Fruit fly (Drosophila melanogaster): ENCODE measurements around the gene CG6144.
A peak's percentile ranks its signal among the peaks of the same experiment; 100 is the strongest.

The CG6144 gene

dm6 chr2L:10479859-10480258 lies 8.6 kb upstream of the CG6144 start (continued):
- TF ChIP-seq CG3847 (GFP tag; IDR thresholded peaks at IDR 0.05) (0 out of 2 replicates have a peak, but pooled peaks have one; percentile 17), ems (GFP tag; optimal IDR thresholded peaks at IDR 0.05) (no peak), cas (GFP tag; IDR thresholded peaks at IDR 0.05) (no peak), CG12769 (tag; optimal IDR thresholded peaks at IDR 0.05) (no peak), Camta (GFP tag; optimal IDR thresholded peaks at IDR 0.05) (no peak), CTCF (GFP tag; optimal IDR thresholded peaks at IDR 0.05) (peak; percentile 29), bbx (GFP tag; IDR thresholded peaks at IDR 0.05; ENCODE audit: partially characterized antibody) (peak; percentile 73), CG11398 (GFP tag; optimal IDR thresholded peaks at IDR 0.05) (no peak), grn (GFP tag; optimal IDR thresholded peaks at IDR 0.05) (no peak), Trl (optimal IDR thresholded peaks at IDR 0.05) (no peak), Trl (GFP tag; optimal IDR thresholded peaks at IDR 0.05) (no peak), bigmax (GFP tag; optimal IDR thresholded peaks at IDR 0.05) (peak; percentile 91), yki (optimal IDR thresholded peaks at IDR 0.05) (no peak), jumu (GFP tag; optimal IDR thresholded peaks at IDR 0.05) (no peak), CG7372 (GFP tag; IDR thresholded peaks at IDR 0.05) (no peak), pzg (GFP tag; optimal IDR thresholded peaks at IDR 0.05) (peak; percentile 58), CG8290 (GFP tag; optimal IDR thresholded peaks at IDR 0.05) (no peak), CG8290 (tag; optimal IDR thresholded peaks at IDR 0.05) (no peak), lmd (GFP tag; IDR thresholded peaks at IDR 0.05) (no peak), Hr39 (optimal IDR thresholded peaks at IDR 0.05) (no peak), Ptx1 (GFP tag; IDR thresholded peaks at IDR 0.05) (no peak), kni (GFP tag; optimal IDR thresholded peaks at IDR 0.05) (peak; percentile 44), HLH4C (GFP tag; IDR thresholded peaks at IDR 0.05; ENCODE audit: partially characterized antibody) (peak; percentile 21; the same call in 1 of the 3 replicates), CG6689 (GFP tag; IDR thresholded peaks at IDR 0.05) (no peak), Hr3 (GFP tag; optimal IDR thresholded peaks at IDR 0.05) (peak; percentile 82), exex (tag; optimal IDR thresholded peaks at IDR 0.05) (peak; percentile 75), Dip2 (GFP tag; IDR thresholded peaks at IDR 0.05) (no peak), Sry-δ (GFP tag; optimal IDR thresholded peaks at IDR 0.05) (peak; percentile 80), CG17359 (tag; optimal IDR thresholded peaks at IDR 0.05) (peak; percentile 19), Opbp (GFP tag; IDR thresholded peaks at IDR 0.05; ENCODE audit: partially characterized antibody) (peak; percentile 23; the same call in 1 of the 3 replicates), Bgb (GFP tag; IDR thresholded peaks at IDR 0.05; ENCODE audit: partially characterized antibody) (peak; percentile 34; the same call in 1 of the 2 replicates), zfh2 (GFP tag; optimal IDR thresholded peaks at IDR 0.05) (no peak), trem (tag; optimal IDR thresholded peaks at IDR 0.05) (peak; percentile 63), CG12659 (GFP tag; optimal IDR thresholded peaks at IDR 0.05) (peak; percentile 14), wek (GFP tag; optimal IDR thresholded peaks at IDR 0.05) (peak; percentile 8), CG6791 (GFP tag; IDR thresholded peaks at IDR 0.05; ENCODE audit: partially characterized antibody) (peak; percentile 42; the same call in 1 of the 3 replicates), Mes4 (GFP tag; optimal IDR thresholded peaks at IDR 0.05) (no peak), CG17385 (GFP tag; optimal IDR thresholded peaks at IDR 0.05) (peak; percentile 41), tgo (GFP tag; IDR thresholded peaks at IDR 0.05) (no peak), E2f2 (GFP tag; IDR thresholded peaks at IDR 0.05) (peak; percentile 97), ci (GFP tag; IDR thresholded peaks at IDR 0.05) (0 out of 3 replicates have a peak, but pooled peaks have one; percentile 28), gfzf (GFP tag; optimal IDR thresholded peaks at IDR 0.05) (no peak), Scr (GFP tag; IDR thresholded peaks at IDR 0.05; ENCODE audit: partially characterized antibody) (peak; percentile 54; the same call in 1 of the 2 replicates), nerfin-2 (GFP tag; IDR thresholded peaks at IDR 0.05; ENCODE audit: partially characterized antibody) (peak; percentile 11; the same call in 1 of the 2 replicates), CG3281 (GFP tag; optimal IDR thresholded peaks at IDR 0.05) (no peak), CG13287 (GFP tag; IDR thresholded peaks at IDR 0.05; ENCODE audit: partially characterized antibody) (peak; percentile 74), nom (GFP tag; optimal IDR thresholded peaks at IDR 0.05) (peak; percentile 2), Bdp1 (GFP tag; optimal IDR thresholded peaks at IDR 0.05) (no peak), CG8944 (GFP tag; optimal IDR thresholded peaks at IDR 0.05) (no peak), so (GFP tag; IDR thresholded peaks at IDR 0.05) (peak; percentile 67; the same call in 2 of the 3 replicates), sd (tag; optimal IDR thresholded peaks at IDR 0.05) (no peak), gsb (GFP tag; IDR thresholded peaks at IDR 0.05) (no peak), kay (GFP tag; optimal IDR thresholded peaks at IDR 0.05) (no peak)

All from whole organism, embryonic.